Worm (Caenorhabditis elegans) whole organism, midembryonic: ENCODE data around the gene rpn-6.1.

Experiments used
- T22C8.4 ChIP-seq: fragments of 200-800 bp; sonication (Bioruptor generic); IDR thresholded peaks from 2 replicates; pipeline ENCODE4 v1.3.6; 2022; ENCODE audit warnings: missing genetic modification characterization, missing compliant biosample characterization
- cog-1 ChIP-seq: sonication (generic microtip); optimal IDR thresholded peaks from 2 replicates; lab custom pipeline; 2016; ENCODE audit warnings: missing genetic modification characterization, missing compliant biosample characterization
- flt-1 ChIP-seq: fragments of 200-800 bp; sonication (Bioruptor generic); IDR thresholded peaks from 2 replicates; pipeline ENCODE4 v1.3.6; 2022; ENCODE audit warnings: missing genetic modification characterization, missing compliant biosample characterization
- klf-2 ChIP-seq: fragments of 200-800 bp; sonication (Bioruptor generic); conservative IDR thresholded peaks from 2 replicates; pipeline ENCODE4 v1.3.6; 2022; ENCODE audit warnings: missing genetic modification reagents, missing genetic modification characterization, missing compliant biosample characterization
- med-1 ChIP-seq: sonication (generic microtip); optimal IDR thresholded peaks from 2 replicates; lab custom pipeline; 2017; ENCODE audit warnings: missing genetic modification characterization, mild to moderate bottlenecking, missing compliant biosample characterization, antibody characterized with exemption, missing genetic modification reagents; ENCODE audit not compliant: insufficient read depth
- ref-1 ChIP-seq: fragments of 200-800 bp; sonication (Bioruptor generic); conservative IDR thresholded peaks from 2 replicates; pipeline ENCODE4 v1.3.6; 2022; ENCODE audit warnings: missing genetic modification reagents, missing genetic modification characterization, missing compliant biosample characterization
- tab-1 ChIP-seq: fragments of 200-800 bp; sonication (Bioruptor generic); IDR thresholded peaks from 2 replicates; pipeline ENCODE4 v1.3.6; 2022; ENCODE audit warnings: missing genetic modification characterization, missing compliant biosample characterization
- ztf-23 ChIP-seq: fragments of 200-800 bp; sonication (Bioruptor generic); IDR thresholded peaks from 2 replicates; pipeline ENCODE4 v1.3.6; 2022; ENCODE audit warnings: missing genetic modification reagents, missing genetic modification characterization, missing compliant biosample characterization
- ztf-29 ChIP-seq: fragments of 200-800 bp; sonication (Bioruptor generic); IDR thresholded peaks from 2 replicates; pipeline ENCODE4 v1.3.6; 2022; ENCODE audit warnings: missing genetic modification reagents, missing genetic modification characterization, missing compliant biosample characterization

The rpn-6.1 gene

DNA sequence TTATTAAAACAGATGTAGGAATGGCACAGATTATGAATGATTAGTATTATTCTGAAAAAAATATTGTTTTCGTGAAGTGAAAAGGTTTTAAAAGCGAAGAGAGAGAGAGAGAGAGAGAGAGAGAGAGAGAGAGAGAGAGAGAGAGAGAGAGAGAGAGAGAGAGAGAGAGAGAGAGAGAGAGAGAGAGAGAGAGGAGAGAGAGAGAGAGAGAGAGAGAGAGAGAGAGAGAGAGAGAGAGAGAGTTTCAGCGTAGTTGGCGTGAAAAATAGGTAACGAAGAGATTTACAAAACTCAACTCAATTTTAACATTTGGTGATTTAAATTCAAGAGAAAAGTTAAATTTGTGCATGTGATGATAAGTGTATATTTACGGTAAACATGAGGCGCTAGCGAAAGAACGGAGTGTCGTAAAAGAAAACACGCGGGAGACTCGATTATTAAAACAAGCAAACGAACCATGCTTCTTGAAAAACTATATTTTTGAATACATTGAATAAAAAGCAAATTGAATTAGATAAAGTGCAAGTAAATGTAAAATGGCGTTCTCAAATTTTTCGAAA lies 6.4 kb upstream of the rpn-6.1 start, which contains the start of gene panl-2:
TSS of gene panl-2 (minus strand) at position 51 of the 560 bp plus-strand sequence.
- no peak for TF ChIP-seq ztf-23
- no peak for TF ChIP-seq flt-1 (GFP tag; lab: Robert Waterston, UW)
- no peak for TF ChIP-seq cog-1
- no peak for TF ChIP-seq med-1 (GFP tag; lab: Kevin White, UChicago)
- TF ChIP-seq tab-1 (GFP tag; lab: Robert Waterston, UW) = no peak
- TF ChIP-seq T22C8.4 = no peak
- no peak for TF ChIP-seq ref-1 (GFP tag; lab: Robert Waterston, UW)
- no peak for TF ChIP-seq klf-2 (GFP tag; lab: Robert Waterston, UW)
- TF ChIP-seq ztf-29 (GFP tag; lab: Robert Waterston, UW) = no peak

DNA sequence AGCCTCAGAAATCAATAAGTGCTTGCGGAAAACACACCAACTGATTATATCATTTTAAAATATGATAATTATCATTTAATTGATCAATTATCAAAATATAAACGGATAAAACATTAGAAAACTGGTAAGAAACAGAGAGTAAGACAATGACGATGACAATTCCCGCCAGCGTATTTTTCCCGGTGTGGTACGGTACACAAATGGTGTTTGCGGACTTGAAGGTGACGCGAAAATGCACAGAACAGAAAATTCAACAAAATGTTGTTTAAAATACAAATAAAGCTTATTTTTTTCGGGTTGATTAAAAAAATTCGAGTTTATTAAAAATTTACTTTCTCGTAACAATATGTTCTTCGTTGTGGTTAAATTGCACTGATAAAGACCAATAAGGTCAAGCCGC lies 634 bp downstream of the rpn-6.1 start:
- TF ChIP-seq cog-1 = no peak
- TF ChIP-seq ztf-23 = no peak
- no peak for TF ChIP-seq tab-1 (GFP tag; lab: Robert Waterston, UW)
- TF ChIP-seq ztf-29 (GFP tag; lab: Robert Waterston, UW) = no peak
- TF ChIP-seq flt-1 (GFP tag; lab: Robert Waterston, UW) = no peak
- TF ChIP-seq klf-2 (GFP tag; lab: Robert Waterston, UW) = no peak
- no peak for TF ChIP-seq T22C8.4
- TF ChIP-seq med-1 (GFP tag; lab: Kevin White, UChicago) = no peak
- no peak for TF ChIP-seq ref-1 (GFP tag; lab: Robert Waterston, UW)

DNA sequence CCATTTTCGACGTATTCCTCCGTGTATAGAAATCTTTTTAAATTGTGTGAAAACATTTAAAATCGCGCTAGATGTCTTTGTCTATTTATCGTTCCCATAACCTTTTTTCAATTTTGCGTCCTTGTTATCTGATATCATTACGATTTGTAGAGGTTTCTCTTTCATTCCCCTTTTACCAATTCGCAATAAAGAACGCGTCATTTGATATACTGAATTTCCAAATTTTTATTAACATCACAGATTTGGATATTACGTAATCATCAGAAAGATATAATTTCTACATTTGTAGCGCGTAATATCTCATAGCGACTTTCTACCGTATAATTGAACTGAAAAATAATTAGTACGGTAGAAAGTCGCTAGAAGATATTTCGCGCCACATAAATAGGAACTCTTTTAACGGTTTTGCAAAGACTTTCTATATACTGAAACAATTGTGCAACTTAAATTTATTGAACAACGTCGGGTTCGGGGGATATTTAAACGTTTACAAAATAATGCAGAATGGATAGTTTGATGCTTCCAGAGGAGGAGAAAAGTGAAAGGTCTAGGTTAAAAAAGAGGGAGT lies 3.0 kb downstream of the rpn-6.1 start:
- no peak for TF ChIP-seq ztf-23
- no peak for TF ChIP-seq klf-2 (GFP tag; lab: Robert Waterston, UW)
- TF ChIP-seq T22C8.4 = no peak
- no peak for TF ChIP-seq ztf-29 (GFP tag; lab: Robert Waterston, UW)
- TF ChIP-seq cog-1 = no peak
- no peak for TF ChIP-seq med-1 (GFP tag; lab: Kevin White, UChicago)
- TF ChIP-seq ref-1 (GFP tag; lab: Robert Waterston, UW) = no peak
- no peak for TF ChIP-seq flt-1 (GFP tag; lab: Robert Waterston, UW)
- no peak for TF ChIP-seq tab-1 (GFP tag; lab: Robert Waterston, UW)

DNA sequence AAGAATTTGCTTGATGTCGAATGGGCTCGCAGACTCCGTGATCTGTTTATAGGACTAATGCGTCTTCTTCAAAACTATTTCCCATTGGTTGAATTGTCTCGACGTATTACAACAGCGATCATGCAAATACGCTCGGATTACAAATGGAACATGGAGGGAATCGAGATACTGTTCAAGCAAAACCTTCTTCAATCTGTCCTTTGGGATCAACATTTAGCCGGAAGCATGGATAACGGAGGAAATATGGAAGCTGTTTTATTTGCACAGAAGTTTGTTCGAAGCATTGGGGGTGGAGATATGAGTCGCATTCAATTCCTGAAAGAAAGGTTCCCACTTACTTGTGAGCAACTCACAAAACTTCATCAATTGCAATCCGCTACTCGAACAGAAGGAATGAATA lies 6.0 kb downstream of the rpn-6.1 start:
- TF ChIP-seq cog-1 = no peak
- no peak for TF ChIP-seq ztf-23
- no peak for TF ChIP-seq ref-1 (GFP tag; lab: Robert Waterston, UW)
- no peak for TF ChIP-seq tab-1 (GFP tag; lab: Robert Waterston, UW)
- TF ChIP-seq flt-1 (GFP tag; lab: Robert Waterston, UW) = no peak
- TF ChIP-seq T22C8.4 = no peak
- TF ChIP-seq ztf-29 (GFP tag; lab: Robert Waterston, UW) = no peak
- TF ChIP-seq klf-2 (GFP tag; lab: Robert Waterston, UW) = no peak
- no peak for TF ChIP-seq med-1 (GFP tag; lab: Kevin White, UChicago)

DNA sequence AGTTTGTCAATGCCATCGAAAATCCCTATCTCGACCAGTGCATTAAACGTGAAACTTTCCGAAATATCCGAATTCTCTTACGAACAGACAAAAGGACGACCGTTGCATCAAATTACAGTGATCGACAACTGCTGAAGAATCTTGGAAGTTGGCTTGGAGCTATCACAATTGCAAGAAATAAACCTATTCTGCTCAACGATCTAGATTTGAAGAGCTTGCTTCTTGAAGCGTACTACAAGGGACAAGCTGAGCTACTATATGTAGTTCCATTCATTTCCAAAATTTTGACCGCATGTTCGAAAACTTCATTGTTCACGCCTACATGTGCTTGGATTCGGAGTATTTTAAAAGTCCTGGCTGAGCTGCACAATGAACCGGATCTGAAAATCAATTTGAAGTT lies 7.8 kb downstream of the rpn-6.1 start:
- no peak for TF ChIP-seq klf-2 (GFP tag; lab: Robert Waterston, UW)

DNA sequence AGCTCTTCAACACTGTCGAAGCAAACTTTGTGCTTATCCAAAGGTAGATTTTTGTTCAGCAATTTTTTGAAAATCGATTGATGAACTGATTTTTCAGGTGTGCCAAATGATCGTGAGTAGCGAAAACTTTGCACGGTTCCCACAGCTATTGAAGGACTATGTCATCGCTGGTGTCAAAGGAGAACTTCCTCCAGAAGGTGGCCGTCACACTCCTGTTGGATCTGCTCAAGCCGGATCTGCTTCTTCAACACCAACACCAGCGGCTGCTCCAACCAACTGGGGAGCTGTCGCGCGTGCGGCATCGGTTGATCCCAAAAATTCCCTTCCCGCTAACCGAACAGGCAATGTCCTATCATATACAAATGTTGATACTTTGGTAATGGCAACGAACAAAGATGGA lies 8.4 kb downstream of the rpn-6.1 start:
- no peak for TF ChIP-seq ztf-23
- TF ChIP-seq ztf-29 (GFP tag; lab: Robert Waterston, UW) = no peak
- no peak for TF ChIP-seq cog-1
- TF ChIP-seq tab-1 (GFP tag; lab: Robert Waterston, UW) = no peak
- no peak for TF ChIP-seq klf-2 (GFP tag; lab: Robert Waterston, UW)
- no peak for TF ChIP-seq ref-1 (GFP tag; lab: Robert Waterston, UW)

DNA sequence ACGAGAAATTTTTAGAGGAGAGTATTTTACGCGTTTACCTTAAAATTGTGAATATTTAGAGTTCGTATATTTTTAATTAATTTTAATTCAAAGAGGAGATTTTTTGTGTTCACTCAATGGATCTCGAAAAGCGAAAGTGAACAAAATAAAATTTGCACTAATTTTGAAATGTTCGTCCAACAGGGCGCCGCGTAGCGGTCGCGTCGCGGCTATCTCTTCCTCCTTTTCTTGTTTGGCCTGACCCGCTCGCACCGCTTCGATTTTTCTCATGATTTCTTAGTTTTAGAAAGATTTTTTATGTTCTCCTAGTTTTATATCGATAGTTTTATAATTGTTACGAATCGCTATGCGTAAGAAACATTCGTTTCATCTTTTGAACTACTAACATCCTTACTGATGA lies 10.4 kb downstream of the rpn-6.1 start:
- no peak for TF ChIP-seq med-1 (GFP tag; lab: Kevin White, UChicago)
- no peak for TF ChIP-seq ref-1 (GFP tag; lab: Robert Waterston, UW)
- no peak for TF ChIP-seq klf-2 (GFP tag; lab: Robert Waterston, UW)

DNA sequence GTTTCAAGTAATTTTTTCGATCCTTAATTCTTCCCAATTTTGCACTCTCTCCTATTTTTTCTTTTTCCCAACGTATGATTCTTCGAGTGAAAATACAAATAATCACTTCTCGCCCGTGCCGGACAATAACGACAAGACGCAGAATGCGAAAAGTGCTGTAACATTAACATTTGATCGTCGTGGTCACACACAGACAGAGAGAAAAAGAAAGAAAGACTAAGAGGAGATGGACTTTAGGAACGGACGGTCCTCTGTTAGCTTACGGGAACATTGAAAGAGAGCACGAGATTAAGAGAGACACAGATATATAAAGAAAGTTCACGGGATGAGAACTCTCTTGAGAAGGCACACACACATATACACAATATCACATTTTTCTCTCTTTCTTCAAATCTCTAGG lies 13.9 kb downstream of the rpn-6.1 start:
- TF ChIP-seq cog-1 = peak; percentile 44
- no peak for TF ChIP-seq ztf-29 (GFP tag; lab: Robert Waterston, UW)

DNA sequence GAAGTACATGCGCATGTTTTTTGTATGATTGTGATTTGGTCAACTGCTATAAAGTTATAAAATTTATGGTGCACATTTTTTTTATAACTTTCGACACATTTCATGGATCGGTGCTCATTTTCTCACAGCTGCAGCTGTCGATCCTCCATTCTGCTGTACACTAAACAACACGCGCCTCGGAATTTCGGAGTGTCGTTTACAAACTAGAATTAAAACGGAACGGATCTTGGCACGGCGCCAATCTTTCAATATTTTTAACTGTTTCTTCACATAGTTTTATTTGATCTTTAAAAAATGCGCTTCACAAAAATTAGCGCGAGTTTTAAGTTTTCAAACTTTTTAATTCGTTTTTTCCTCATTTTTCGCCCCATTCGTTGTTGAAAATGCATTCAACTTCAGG lies 15.4 kb downstream of the rpn-6.1 start, which contains the start of gene let-711:
TSS of gene let-711 (plus strand) at position 337 of the 400 bp plus-strand sequence.
- no peak for TF ChIP-seq tab-1 (GFP tag; lab: Robert Waterston, UW)
- TF ChIP-seq ztf-29 (GFP tag; lab: Robert Waterston, UW) = no peak
- TF ChIP-seq ztf-23 = no peak
- TF ChIP-seq klf-2 (GFP tag; lab: Robert Waterston, UW) = no peak
- TF ChIP-seq flt-1 (GFP tag; lab: Robert Waterston, UW) = no peak
- no peak for TF ChIP-seq ref-1 (GFP tag; lab: Robert Waterston, UW)
- TF ChIP-seq T22C8.4 = no peak
- TF ChIP-seq cog-1 = no peak
- no peak for TF ChIP-seq med-1 (GFP tag; lab: Kevin White, UChicago)

DNA sequence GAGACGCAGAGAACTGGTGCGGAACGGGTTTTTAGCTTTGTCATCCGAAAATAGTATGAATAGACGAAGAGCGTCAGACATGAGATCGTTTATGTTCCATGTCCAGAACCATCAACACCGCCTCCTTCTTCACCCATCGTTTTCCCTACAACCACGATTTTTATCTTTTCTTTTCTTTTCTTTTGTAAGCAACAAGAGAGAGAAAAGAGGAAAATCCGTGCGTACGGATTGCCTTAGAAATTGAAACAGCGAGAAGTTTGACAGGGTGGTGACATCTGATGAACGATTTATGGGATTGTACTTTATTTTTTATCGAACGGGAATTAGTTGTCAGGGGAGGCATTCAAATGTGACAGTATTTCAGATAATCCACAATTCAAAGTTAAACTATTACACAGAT lies 16.1 kb downstream of the rpn-6.1 start, which contains the start of gene abu-13:
TSS of gene abu-13 (minus strand) at position 152 of the 400 bp plus-strand sequence.
- TF ChIP-seq tab-1 (GFP tag; lab: Robert Waterston, UW) (no peak), flt-1 (GFP tag; lab: Robert Waterston, UW) (no peak), klf-2 (GFP tag; lab: Robert Waterston, UW) (no peak), ztf-23 (no peak), ref-1 (GFP tag; lab: Robert Waterston, UW) (no peak), cog-1 (no peak), ztf-29 (GFP tag; lab: Robert Waterston, UW) (no peak), med-1 (GFP tag; lab: Kevin White, UChicago) (no peak), T22C8.4 (no peak)
